Worm (Caenorhabditis elegans): ENCODE measurements around the gene slc-5A12.

The slc-5A12 gene

DNA sequence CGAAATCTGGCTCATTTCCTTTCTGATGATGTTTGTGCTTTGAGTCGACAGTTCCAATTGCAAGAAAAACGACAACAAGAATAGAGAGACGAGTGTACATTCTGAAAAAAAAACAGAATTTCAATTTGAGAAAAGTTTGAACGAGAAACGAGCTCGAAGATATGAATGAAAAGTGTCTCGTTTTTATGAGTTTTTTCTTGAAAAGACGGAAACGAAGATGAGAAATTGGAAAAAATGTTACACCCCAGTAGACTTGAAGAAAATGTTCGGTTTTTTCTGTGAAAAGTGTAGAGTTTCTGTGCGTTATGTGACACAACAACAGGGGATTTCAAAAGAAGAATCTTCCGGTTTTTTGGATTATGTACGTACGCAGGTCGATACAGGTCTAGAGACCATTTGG is 14.1 kb upstream of the slc-5A12 start, which contains the start of gene srlf-31:
Gene srlf-31, minus strand, starts transcription at position 101 of the 400 bp plus-strand sequence.
- TF ChIP-seq lin-15B (tag; optimal IDR thresholded peaks at IDR 0.05) (no peak), R02D3.7 (tag; optimal IDR thresholded peaks at IDR 0.05) (no peak), nhr-23 (tag; optimal IDR thresholded peaks at IDR 0.05) (no peak), ceh-28 (tag; optimal IDR thresholded peaks at IDR 0.05) (no peak), fkh-10 (GFP tag; optimal IDR thresholded peaks at IDR 0.05) (no peak), mdl-1 (tag; optimal IDR thresholded peaks at IDR 0.05) (no peak)

DNA sequence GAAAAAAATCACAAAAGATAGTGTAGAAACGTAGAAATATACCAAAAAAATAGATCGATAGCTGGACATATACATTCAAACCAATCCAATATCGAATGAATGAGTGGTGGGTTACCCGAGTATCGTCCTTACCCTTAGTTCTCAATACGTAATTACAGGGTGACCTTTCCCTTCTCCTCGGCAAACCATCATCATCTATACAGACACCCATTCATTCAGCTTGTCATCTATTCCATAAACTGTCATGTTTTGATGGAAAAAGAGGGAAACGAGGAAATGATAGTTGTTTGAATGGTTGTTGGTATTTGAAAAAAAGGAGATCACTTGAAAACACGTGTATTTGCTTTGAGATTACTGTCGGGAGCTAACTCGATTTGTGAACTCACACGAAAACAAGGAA is 13.1 kb upstream of the slc-5A12 start:
- TF ChIP-seq tbx-2 (tag; optimal IDR thresholded peaks at IDR 0.05): no peak
- TF ChIP-seq fkh-10 (GFP tag; optimal IDR thresholded peaks at IDR 0.05): no peak
- no peak for TF ChIP-seq mml-1 (tag; optimal IDR thresholded peaks at IDR 0.05)
- no peak for TF ChIP-seq eor-1 (tag; optimal IDR thresholded peaks at IDR 0.05)
- TF ChIP-seq nhr-43 (tag; optimal IDR thresholded peaks at IDR 0.05; ENCODE audit: poor library complexity, severe bottlenecking): no peak
- no peak for TF ChIP-seq ztf-4 (tag; optimal IDR thresholded peaks at IDR 0.05)
- TF ChIP-seq nhr-11 (tag; optimal IDR thresholded peaks at IDR 0.05): no peak
- TF ChIP-seq aly-2 (tag; optimal IDR thresholded peaks at IDR 0.05): no peak
- no peak for TF ChIP-seq fos-1 (tag; optimal IDR thresholded peaks at IDR 0.05)
- TF ChIP-seq skn-1 (tag; optimal IDR thresholded peaks at IDR 0.05): no peak
- no peak for TF ChIP-seq elt-1 (tag; optimal IDR thresholded peaks at IDR 0.05)
- TF ChIP-seq jun-1 (tag; optimal IDR thresholded peaks at IDR 0.05): no peak
- TF ChIP-seq lin-39 (tag; optimal IDR thresholded peaks at IDR 0.05): no peak
- TF ChIP-seq pha-4 (tag; optimal IDR thresholded peaks at IDR 0.05): no peak

ce11 chrIV:11925346-11926075 is 11.7 kb upstream of the slc-5A12 start, which contains the start of the genes srlf-33 and srlf-32:
srlf-33 (minus strand) TSS chrIV:11925446.
srlf-32 (plus strand) TSS chrIV:11926025.
- TF ChIP-seq lin-39 (tag; optimal IDR thresholded peaks at IDR 0.05) (no peak), nhr-43 (tag; optimal IDR thresholded peaks at IDR 0.05; ENCODE audit: poor library complexity, severe bottlenecking) (no peak), nhr-28 (tag; optimal IDR thresholded peaks at IDR 0.05) (no peak), hmg-11 (tag; optimal IDR thresholded peaks at IDR 0.05) (no peak), nhr-77 (tag; optimal IDR thresholded peaks at IDR 0.05) (no peak), tbx-2 (tag; optimal IDR thresholded peaks at IDR 0.05) (no peak), ztf-11 (tag; optimal IDR thresholded peaks at IDR 0.05) (no peak), mml-1 (tag; optimal IDR thresholded peaks at IDR 0.05) (no peak), jun-1 (tag; optimal IDR thresholded peaks at IDR 0.05) (no peak)

DNA sequence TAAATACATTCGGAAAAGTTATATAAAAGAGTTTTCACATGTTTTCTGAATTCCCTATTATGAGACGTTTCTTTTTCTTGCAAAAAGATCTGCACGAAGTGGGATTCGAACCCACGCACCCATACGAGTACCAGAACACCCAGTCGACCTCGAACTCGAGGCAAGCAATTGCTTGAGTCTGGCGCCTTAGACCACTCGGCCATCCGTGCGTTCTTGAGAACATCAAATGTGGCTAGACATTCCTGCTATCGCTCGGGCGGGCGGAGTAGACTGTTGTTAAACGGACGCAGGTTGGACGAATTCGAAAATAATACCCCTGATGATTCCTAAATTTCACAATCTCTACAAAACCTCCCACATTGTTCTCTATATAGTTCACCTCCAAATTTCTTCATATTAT is 8.8 kb upstream of the slc-5A12 start:
- TF ChIP-seq lsy-12 (tag; optimal IDR thresholded peaks at IDR 0.05): peak; percentile 31
- TF ChIP-seq nhr-23 (tag; optimal IDR thresholded peaks at IDR 0.05): peak; percentile 33
- TF ChIP-seq elt-3 (tag; optimal IDR thresholded peaks at IDR 0.05): peak in 1 of 3 experiments; percentile 41
- peak; percentile 41 for TF ChIP-seq lin-39 (tag; optimal IDR thresholded peaks at IDR 0.05)
- peak; percentile 22 for TF ChIP-seq hmg-11 (tag; optimal IDR thresholded peaks at IDR 0.05)
- TF ChIP-seq elt-1 (tag; optimal IDR thresholded peaks at IDR 0.05): no peak
- no peak for TF ChIP-seq aly-2 (tag; optimal IDR thresholded peaks at IDR 0.05)
- no peak for TF ChIP-seq nhr-76 (tag; optimal IDR thresholded peaks at IDR 0.05)
- no peak for TF ChIP-seq skn-1 (tag; optimal IDR thresholded peaks at IDR 0.05)
- TF ChIP-seq nhr-237 (tag; optimal IDR thresholded peaks at IDR 0.05): no peak
- TF ChIP-seq sea-2 (GFP tag; optimal IDR thresholded peaks at IDR 0.05): no peak
- TF ChIP-seq ZK546.5 (tag; optimal IDR thresholded peaks at IDR 0.05): no peak
- no peak for TF ChIP-seq tbx-2 (tag; optimal IDR thresholded peaks at IDR 0.05)
- peak; percentile 60 for TF ChIP-seq nhr-43 (tag; optimal IDR thresholded peaks at IDR 0.05; ENCODE audit: poor library complexity, severe bottlenecking)
- no peak for TF ChIP-seq pha-4 (tag; optimal IDR thresholded peaks at IDR 0.05)
- peak; percentile 37 for TF ChIP-seq elt-2 (tag; optimal IDR thresholded peaks at IDR 0.05)
- TF ChIP-seq nhr-25 (tag; optimal IDR thresholded peaks at IDR 0.05): peak; percentile 56
- TF ChIP-seq fkh-10 (GFP tag; optimal IDR thresholded peaks at IDR 0.05): no peak
- peak; percentile 51 for TF ChIP-seq nfya-1 (tag; optimal IDR thresholded peaks at IDR 0.05; ENCODE audit: insufficient read depth)
- TF ChIP-seq ztf-11 (tag; optimal IDR thresholded peaks at IDR 0.05): no peak
- TF ChIP-seq lin-15B (tag; optimal IDR thresholded peaks at IDR 0.05): no peak

DNA sequence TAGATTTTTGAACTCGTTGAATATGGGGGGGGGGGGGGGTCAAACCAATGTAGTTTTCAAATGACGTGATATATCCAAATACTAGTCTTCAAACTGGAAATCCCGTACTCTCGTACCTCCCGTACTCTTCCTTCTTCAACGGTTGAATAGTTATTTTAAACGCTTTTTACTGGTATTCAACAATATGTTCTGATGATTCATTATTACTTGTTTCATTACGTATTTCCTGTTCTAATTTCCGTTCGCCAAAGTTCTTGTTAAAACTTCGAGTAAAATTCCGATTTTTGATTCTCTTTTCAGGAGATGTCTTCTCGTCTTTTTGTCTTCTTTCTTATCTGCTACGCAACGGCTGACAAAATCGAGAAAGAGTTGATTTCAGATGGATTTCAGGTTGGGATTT is 6.6 kb upstream of the slc-5A12 start, which contains the start of gene nhx-9:
Gene nhx-9, plus strand, starts transcription at position 301 of the 400 bp plus-strand sequence.
- TF ChIP-seq lin-39 (tag; optimal IDR thresholded peaks at IDR 0.05) (no peak), hmg-11 (tag; optimal IDR thresholded peaks at IDR 0.05) (no peak), ztf-4 (tag; optimal IDR thresholded peaks at IDR 0.05) (no peak), zag-1 (tag; optimal IDR thresholded peaks at IDR 0.05) (no peak), elt-2 (tag; optimal IDR thresholded peaks at IDR 0.05) (no peak), ceh-28 (tag; optimal IDR thresholded peaks at IDR 0.05) (no peak), nfya-1 (tag; optimal IDR thresholded peaks at IDR 0.05; ENCODE audit: insufficient read depth) (no peak), sea-2 (GFP tag; optimal IDR thresholded peaks at IDR 0.05) (no peak), nhr-28 (tag; optimal IDR thresholded peaks at IDR 0.05) (no peak), egl-5 (tag; optimal IDR thresholded peaks at IDR 0.05) (no peak), nhr-23 (tag; optimal IDR thresholded peaks at IDR 0.05) (no peak), lsy-12 (tag; optimal IDR thresholded peaks at IDR 0.05) (no peak), unc-39 (tag; optimal IDR thresholded peaks at IDR 0.05) (no peak), nhr-77 (tag; optimal IDR thresholded peaks at IDR 0.05) (no peak), ceh-9 (tag; optimal IDR thresholded peaks at IDR 0.05) (no peak), tbx-2 (tag; optimal IDR thresholded peaks at IDR 0.05) (no peak), nhr-43 (tag; optimal IDR thresholded peaks at IDR 0.05; ENCODE audit: poor library complexity, severe bottlenecking) (no peak)

Measured in whole organism, L3 larva.